Worm (Caenorhabditis elegans) whole organism, late embryonic: ENCODE measurements around the gene atat-2.

Experiments used
- C08G9.2 ChIP-seq: sonication (generic microtip); optimal IDR thresholded peaks from 2 replicates; lab custom pipeline; 2016; ENCODE audit warnings: mild to moderate bottlenecking, missing genetic modification characterization, moderate library complexity, missing compliant biosample characterization
- F13H6.1 ChIP-seq: sonication (generic microtip); optimal IDR thresholded peaks from 2 replicates; lab custom pipeline; 2016; ENCODE audit warnings: missing genetic modification characterization, missing compliant biosample characterization
- K02D7.2 ChIP-seq: sonication (generic microtip); optimal IDR thresholded peaks from 2 replicates; lab custom pipeline; 2017; ENCODE audit warnings: mild to moderate bottlenecking, missing genetic modification characterization, missing compliant biosample characterization
- K09A11.1 ChIP-seq: sonication (generic microtip); optimal IDR thresholded peaks from 2 replicates; lab custom pipeline; 2017; ENCODE audit warnings: antibody characterized with exemption, mild to moderate bottlenecking, missing genetic modification characterization, missing compliant biosample characterization; ENCODE audit not compliant: insufficient read depth
- T23F11.4 ChIP-seq: fragments of 200-800 bp; sonication (Bioruptor generic); optimal IDR thresholded peaks from 2 replicates; lab custom pipeline; 2018; ENCODE audit warnings: mild to moderate bottlenecking, missing genetic modification characterization, missing compliant biosample characterization
- ahr-1 ChIP-seq: sonication (generic microtip); optimal IDR thresholded peaks from 2 replicates; lab custom pipeline; 2016; ENCODE audit warnings: missing genetic modification characterization, missing compliant biosample characterization
- ama-1 ChIP-seq: fragments of 150-350 bp; optimal IDR thresholded peaks from 2 replicates; lab custom pipeline; 2014
- ceh-14 ChIP-seq: sonication (generic microtip); optimal IDR thresholded peaks from 2 replicates; lab custom pipeline; 2016; ENCODE audit warnings: missing genotype, missing genetic modification characterization, missing compliant biosample characterization
- ceh-19 ChIP-seq: fragments of 200-800 bp; sonication (Bioruptor generic); optimal IDR thresholded peaks from 2 replicates; lab custom pipeline; 2018; ENCODE audit warnings: mild to moderate bottlenecking, missing genetic modification characterization, missing compliant biosample characterization
- ceh-2 ChIP-seq: sonication (generic microtip); optimal IDR thresholded peaks from 2 replicates; lab custom pipeline; 2016; ENCODE audit warnings: missing genotype, missing genetic modification characterization, missing compliant biosample characterization
- ceh-22 ChIP-seq: sonication (generic microtip); optimal IDR thresholded peaks from 2 replicates; lab custom pipeline; 2017; ENCODE audit warnings: missing biosample characterization, missing genetic modification characterization
- ceh-24 ChIP-seq: sonication (generic microtip); optimal IDR thresholded peaks from 2 replicates; lab custom pipeline; 2016; ENCODE audit warnings: mild to moderate bottlenecking, missing genetic modification characterization, missing compliant biosample characterization
- ceh-30 ChIP-seq: fragments of 150-350 bp; optimal IDR thresholded peaks from 2 replicates; lab custom pipeline; 2014; ENCODE audit warnings: missing biosample characterization, missing genetic modification characterization
- ceh-31 ChIP-seq: sonication (generic microtip); optimal IDR thresholded peaks from 2 replicates; lab custom pipeline; 2016; ENCODE audit warnings: missing genetic modification characterization, missing compliant biosample characterization
- ceh-34 ChIP-seq: sonication (generic microtip); optimal IDR thresholded peaks from 2 replicates; lab custom pipeline; 2016; ENCODE audit warnings: mild to moderate bottlenecking, missing genetic modification characterization, missing compliant biosample characterization
- ceh-48 ChIP-seq: sonication (generic microtip); optimal IDR thresholded peaks from 2 replicates; lab custom pipeline; 2016; ENCODE audit warnings: missing genetic modification characterization, inconsistent platforms, missing compliant biosample characterization
- ceh-6 ChIP-seq: fragments of 200-800 bp; sonication (Bioruptor generic); optimal IDR thresholded peaks from 2 replicates; lab custom pipeline; 2018; ENCODE audit warnings: mild to moderate bottlenecking, missing genetic modification characterization, missing compliant biosample characterization
- dmd-4 ChIP-seq: sonication (generic microtip); optimal IDR thresholded peaks from 2 replicates; lab custom pipeline; 2016; ENCODE audit warnings: borderline replicate concordance, missing genetic modification characterization, missing compliant biosample characterization
- elt-2 ChIP-seq: sonication (generic microtip); optimal IDR thresholded peaks from 2 replicates; lab custom pipeline; 2016; ENCODE audit warnings: missing genetic modification reagents, missing genetic modification characterization, missing compliant biosample characterization
- elt-4 ChIP-seq: sonication (generic microtip); optimal IDR thresholded peaks from 2 replicates; lab custom pipeline; 2016; ENCODE audit warnings: missing genetic modification characterization, missing compliant biosample characterization
- eyg-1 ChIP-seq: sonication (generic microtip); optimal IDR thresholded peaks from 2 replicates; lab custom pipeline; 2016; ENCODE audit warnings: missing genotype, missing genetic modification characterization, missing compliant biosample characterization
- fkh-10 ChIP-seq: fragments of 150-350 bp; optimal IDR thresholded peaks from 2 replicates; lab custom pipeline; 2014; ENCODE audit warnings: missing biosample characterization, missing genetic modification reagents, missing genetic modification characterization
- fkh-6 ChIP-seq: sonication (generic microtip); optimal IDR thresholded peaks from 2 replicates; lab custom pipeline; 2016; ENCODE audit warnings: missing genetic modification characterization, missing compliant biosample characterization
- gmeb-2 ChIP-seq: sonication (generic microtip); optimal IDR thresholded peaks from 2 replicates; lab custom pipeline; 2016; ENCODE audit warnings: missing genetic modification characterization, inconsistent platforms, missing compliant biosample characterization
- hlh-15 ChIP-seq: sonication (generic microtip); optimal IDR thresholded peaks from 2 replicates; lab custom pipeline; 2016; ENCODE audit warnings: missing genetic modification characterization, missing compliant biosample characterization
- hlh-30 ChIP-seq: sonication (generic microtip); optimal IDR thresholded peaks from 2 replicates; lab custom pipeline; 2017; ENCODE audit warnings: antibody characterized with exemption, missing genetic modification characterization, missing compliant biosample characterization; ENCODE audit not compliant: insufficient read depth
- hlh-6 ChIP-seq: sonication (generic microtip); optimal IDR thresholded peaks from 2 replicates; lab custom pipeline; 2016; ENCODE audit warnings: missing genotype, missing genetic modification characterization, missing compliant biosample characterization
- hlh-8 ChIP-seq: sonication (generic microtip); optimal IDR thresholded peaks from 2 replicates; lab custom pipeline; 2016; ENCODE audit warnings: missing genotype, missing genetic modification characterization, missing compliant biosample characterization
- lim-6 ChIP-seq: sonication (generic microtip); optimal IDR thresholded peaks from 2 replicates; lab custom pipeline; 2016; ENCODE audit warnings: missing genetic modification characterization, missing compliant biosample characterization
- madf-2 ChIP-seq: sonication (generic microtip); optimal IDR thresholded peaks from 2 replicates; lab custom pipeline; 2017; ENCODE audit warnings: missing genetic modification characterization, missing compliant biosample characterization
- mec-3 ChIP-seq: sonication (generic microtip); optimal IDR thresholded peaks from 2 replicates; lab custom pipeline; 2016; ENCODE audit warnings: borderline replicate concordance, missing genetic modification characterization, missing compliant biosample characterization
- nfya-1 ChIP-seq: sonication (generic microtip); optimal IDR thresholded peaks from 2 replicates; lab custom pipeline; 2017; ENCODE audit warnings: missing genetic modification characterization, mild to moderate bottlenecking, missing compliant biosample characterization, antibody characterized with exemption, moderate library complexity
- nhr-232 ChIP-seq: sonication (generic microtip); optimal IDR thresholded peaks from 2 replicates; lab custom pipeline; 2016; ENCODE audit warnings: missing genetic modification characterization, missing compliant biosample characterization
- npax-4 ChIP-seq: sonication (generic microtip); optimal IDR thresholded peaks from 2 replicates; lab custom pipeline; 2016; ENCODE audit warnings: missing genetic modification characterization, missing compliant biosample characterization
- odd-2 ChIP-seq: sonication (generic microtip); optimal IDR thresholded peaks from 2 replicates; lab custom pipeline; 2017; ENCODE audit warnings: antibody characterized with exemption, mild to moderate bottlenecking, missing genetic modification characterization, missing compliant biosample characterization
- pat-9 ChIP-seq: fragments of 200-800 bp; sonication (Bioruptor generic); optimal IDR thresholded peaks from 2 replicates; lab custom pipeline; 2018; ENCODE audit warnings: mild to moderate bottlenecking, missing genetic modification characterization, moderate library complexity, missing compliant biosample characterization
- pha-2 ChIP-seq: sonication (generic microtip); optimal IDR thresholded peaks from 2 replicates; lab custom pipeline; 2017; ENCODE audit warnings: mild to moderate bottlenecking, missing genetic modification characterization, missing compliant biosample characterization
- pqm-1 ChIP-seq: sonication (generic microtip); optimal IDR thresholded peaks from 2 replicates; lab custom pipeline; 2016; ENCODE audit warnings: missing genetic modification characterization, missing compliant biosample characterization
- pros-1 ChIP-seq: fragments of 150-350 bp; optimal IDR thresholded peaks from 2 replicates; lab custom pipeline; 2014; ENCODE audit warnings: missing biosample characterization, missing genetic modification reagents, missing genetic modification characterization
- ref-2 ChIP-seq: sonication (generic microtip); optimal IDR thresholded peaks from 2 replicates; lab custom pipeline; 2016; ENCODE audit warnings: missing genetic modification characterization, missing compliant biosample characterization
- sdc-2 ChIP-seq: sonication (generic microtip); optimal IDR thresholded peaks from 2 replicates; lab custom pipeline; 2016; ENCODE audit warnings: missing genotype, missing genetic modification characterization, missing compliant biosample characterization
- sox-2 ChIP-seq: fragments of 200-800 bp; sonication (Bioruptor generic); IDR thresholded peaks from 2 replicates; pipeline ENCODE4 v1.3.6; 2022; ENCODE audit warnings: missing genetic modification reagents, missing genetic modification characterization, missing compliant biosample characterization
- sox-4 ChIP-seq: sonication (generic microtip); optimal IDR thresholded peaks from 2 replicates; lab custom pipeline; 2017; ENCODE audit warnings: mild to moderate bottlenecking, missing genetic modification characterization, inconsistent platforms, missing compliant biosample characterization
- tbx-2 ChIP-seq: sonication (generic microtip); optimal IDR thresholded peaks from 2 replicates; lab custom pipeline; 2016; ENCODE audit warnings: missing genetic modification characterization, missing compliant biosample characterization
- tbx-7 ChIP-seq: sonication (generic microtip); optimal IDR thresholded peaks from 2 replicates; lab custom pipeline; 2016; ENCODE audit warnings: missing genotype, missing genetic modification characterization, missing compliant biosample characterization
- ttx-3 ChIP-seq: sonication (generic microtip); optimal IDR thresholded peaks from 2 replicates; lab custom pipeline; 2016; ENCODE audit warnings: missing genetic modification reagents, missing genetic modification characterization, missing compliant biosample characterization
- unc-55 ChIP-seq: sonication (generic microtip); optimal IDR thresholded peaks from 2 replicates; lab custom pipeline; 2017; ENCODE audit warnings: missing biosample characterization, missing genetic modification reagents, missing genetic modification characterization
- unc-86 ChIP-seq: sonication (generic microtip); optimal IDR thresholded peaks from 2 replicates; lab custom pipeline; 2016; ENCODE audit warnings: missing genetic modification characterization, missing compliant biosample characterization
- zip-5 ChIP-seq: sonication (generic microtip); optimal IDR thresholded peaks from 2 replicates; lab custom pipeline; 2016; ENCODE audit warnings: missing genetic modification characterization, missing compliant biosample characterization
- ztf-16 ChIP-seq: sonication (generic microtip); optimal IDR thresholded peaks from 2 replicates; lab custom pipeline; 2017; ENCODE audit warnings: missing genetic modification characterization, missing compliant biosample characterization

Gene atat-2

DNA sequence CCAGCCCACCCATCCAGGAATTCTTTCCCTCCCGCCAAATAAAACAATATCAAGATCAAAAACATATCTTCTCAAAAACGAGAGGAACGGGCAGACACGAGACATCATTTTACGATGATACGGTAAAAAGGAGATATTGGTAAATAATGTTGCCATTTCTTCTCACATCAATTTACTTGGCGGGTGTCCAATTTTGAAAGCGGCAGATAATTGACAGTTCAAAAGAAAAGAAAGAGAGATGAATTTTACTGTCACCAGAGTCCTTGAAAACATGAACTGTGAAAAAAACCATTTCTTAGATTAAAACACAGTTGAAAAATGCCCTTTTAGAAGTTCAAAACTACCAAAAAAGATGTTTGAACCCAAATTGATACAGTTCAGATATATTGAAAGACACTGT is 38.2 kb upstream of the atat-2 start:
- TF ChIP-seq sdc-2 (no peak), K02D7.2 (tag; lab: Kevin White, UChicago) (no peak), unc-86 (no peak), gmeb-2 (no peak), fkh-6 (no peak), ttx-3 (no peak), unc-55 (no peak), elt-4 (tag; lab: Kevin White, UChicago) (no peak), K09A11.1 (tag; lab: Kevin White, UChicago) (no peak)

DNA sequence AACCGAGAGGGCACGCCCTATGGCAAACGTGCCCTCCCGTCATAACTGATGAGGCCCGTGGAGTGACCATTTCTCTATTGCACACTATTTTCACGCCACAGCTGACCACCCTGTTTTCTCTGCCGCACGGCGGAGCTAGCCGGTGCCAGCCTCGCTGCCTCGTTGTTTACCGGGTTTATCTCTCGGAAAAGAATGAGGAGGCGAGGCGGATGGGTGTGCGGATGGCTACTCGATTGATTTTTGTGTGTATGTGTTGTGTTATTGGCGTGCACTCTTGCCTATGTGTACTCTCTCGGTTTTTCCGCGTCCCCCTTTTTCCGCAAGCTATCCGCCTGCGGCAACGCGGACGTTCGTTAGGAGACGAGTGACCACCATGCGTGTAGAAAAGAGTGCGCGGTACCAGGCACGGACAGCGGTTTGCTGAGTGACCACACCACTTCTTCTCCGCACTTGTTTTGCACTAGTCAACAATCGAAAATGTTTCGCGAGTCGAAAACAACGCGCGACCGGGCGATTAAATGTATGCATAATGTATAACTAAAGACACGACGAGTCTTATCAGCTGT is 36.8 kb upstream of the atat-2 start:
- TF ChIP-seq unc-86 (peak; percentile 75), pha-2 (tag; lab: Kevin White, UChicago) (peak; percentile 89), ceh-24 (tag; lab: Kevin White, UChicago) (no peak), ceh-31 (tag; lab: Kevin White, UChicago) (peak; percentile 98), pqm-1 (tag; lab: Kevin White, UChicago) (peak; percentile 10), ceh-6 (GFP tag; lab: Kevin White, UChicago) (peak; percentile 61), hlh-8 (tag; lab: Kevin White, UChicago) (peak; percentile 72), ceh-14 (tag; lab: Kevin White, UChicago) (peak; percentile 87), ceh-2 (tag; lab: Kevin White, UChicago) (peak; percentile 88), tbx-2 (tag; lab: Kevin White, UChicago) (peak; percentile 97), F13H6.1 (tag; lab: Kevin White, UChicago) (peak; percentile 100), fkh-6 (peak; percentile 28), zip-5 (tag; lab: Kevin White, UChicago) (peak; percentile 21), ceh-22 (tag; lab: Kevin White, UChicago) (peak; percentile 76), eyg-1 (tag; lab: Kevin White, UChicago) (peak; percentile 77), ceh-19 (GFP tag; lab: Kevin White, UChicago) (peak; percentile 84), lim-6 (tag; lab: Kevin White, UChicago) (no peak), T23F11.4 (peak; percentile 73), odd-2 (tag; lab: Kevin White, UChicago) (no peak), sox-2 (GFP tag; lab: Robert Waterston, UW) (peak; percentile 46), madf-2 (tag; lab: Kevin White, UChicago) (peak; percentile 65), ceh-30 (peak; percentile 86), ref-2 (tag; lab: Kevin White, UChicago) (peak; percentile 97), elt-2 (tag; lab: Kevin White, UChicago) (peak; percentile 78), tbx-7 (tag; lab: Kevin White, UChicago) (peak; percentile 57), hlh-15 (tag; lab: Kevin White, UChicago) (no peak), ttx-3 (peak; percentile 37), ahr-1 (tag; lab: Kevin White, UChicago) (no peak), elt-4 (tag; lab: Kevin White, UChicago) (no peak), hlh-30 (tag; lab: Kevin White, UChicago) (peak; percentile 72), nhr-232 (peak; percentile 46), npax-4 (tag; lab: Kevin White, UChicago) (no peak), hlh-6 (tag; lab: Kevin White, UChicago) (peak; percentile 83), dmd-4 (tag; lab: Kevin White, UChicago) (peak; percentile 82), unc-55 (peak; percentile 91), C08G9.2 (tag; lab: Kevin White, UChicago) (peak; percentile 72), fkh-10 (GFP tag; lab: Kevin White, UChicago) (peak; percentile 61), sox-4 (tag; lab: Kevin White, UChicago) (no peak), ceh-48 (tag; lab: Kevin White, UChicago) (peak; percentile 93), pros-1 (tag; lab: Kevin White, UChicago) (peak; percentile 57), ama-1 (lab: Kevin White, UChicago) (no peak), ztf-16 (tag; lab: Kevin White, UChicago) (peak; percentile 75), pat-9 (tag; lab: Kevin White, UChicago) (peak; percentile 62), mec-3 (no peak), nfya-1 (tag; lab: Kevin White, UChicago) (peak; percentile 92), K09A11.1 (tag; lab: Kevin White, UChicago) (no peak), ceh-34 (tag; lab: Kevin White, UChicago) (peak; percentile 99), K02D7.2 (tag; lab: Kevin White, UChicago) (peak; percentile 30)
